Fruit fly (Drosophila melanogaster) whole organism, embryonic: Measurements from ENCODE around the gene CG13896.

Experiments used
- Bgb ChIP-seq: fragments of 200-800 bp; sonication (Bioruptor generic); IDR thresholded peaks from 2 replicates; pipeline ENCODE4 v1.3.6; 2022; ENCODE audit warnings: missing biosample characterization, missing genetic modification characterization; ENCODE audit not compliant: partially characterized antibody
- CG11247 ChIP-seq: fragments of 200-800 bp; sonication (Bioruptor generic); IDR thresholded peaks from 2 replicates; pipeline ENCODE4 v1.3.6; 2022; ENCODE audit warnings: missing biosample characterization, missing genetic modification characterization
- CG11695 ChIP-seq: fragments of 200-800 bp; sonication (Bioruptor generic); IDR thresholded peaks from 3 replicates; pipeline ENCODE4 v1.3.6; 2022; ENCODE audit warnings: missing biosample characterization, missing genetic modification characterization
- CG11723 ChIP-seq: fragments of 200-800 bp; sonication (Bioruptor generic); optimal IDR thresholded peaks from 2 replicates; lab custom pipeline; 2017; ENCODE audit warnings: missing biosample characterization, mild to moderate bottlenecking, missing genetic modification characterization
- CG12236 ChIP-seq: fragments of 200-800 bp; sonication (Bioruptor generic); optimal IDR thresholded peaks from 2 replicates; lab custom pipeline; 2016; ENCODE audit warnings: missing biosample characterization, missing genetic modification characterization
- CG12942 ChIP-seq: fragments of 200-800 bp; sonication (Bioruptor generic); optimal IDR thresholded peaks from 3 replicates; lab custom pipeline; 2016; ENCODE audit warnings: missing biosample characterization, missing genetic modification characterization
- CG17186 ChIP-seq: fragments of 200-800 bp; sonication (Bioruptor generic); optimal IDR thresholded peaks from 3 replicates; lab custom pipeline; 2017; ENCODE audit warnings: missing biosample characterization, missing genetic modification reagents, missing genetic modification characterization
- CG17568 ChIP-seq: fragments of 200-800 bp; sonication (Bioruptor generic); optimal IDR thresholded peaks from 2 replicates; lab custom pipeline; 2018; ENCODE audit warnings: missing biosample characterization, mild to moderate bottlenecking, missing genetic modification characterization, moderate library complexity
- CG18764 ChIP-seq: fragments of 200-800 bp; sonication (Bioruptor generic); optimal IDR thresholded peaks from 3 replicates; lab custom pipeline; 2016; ENCODE audit warnings: missing biosample characterization, missing genetic modification characterization
- CG3065 ChIP-seq: fragments of 200-800 bp; sonication (Bioruptor generic); optimal IDR thresholded peaks from 2 replicates; lab custom pipeline; 2016; ENCODE audit warnings: missing biosample characterization, missing genetic modification characterization
- CG32767 ChIP-seq: fragments of 200-800 bp; sonication (Bioruptor generic); IDR thresholded peaks from 2 replicates; pipeline ENCODE4 v1.3.6; 2022; ENCODE audit warnings: missing biosample characterization, missing genetic modification characterization
- CG7786 ChIP-seq: fragments of 200-800 bp; sonication (Bioruptor generic); optimal IDR thresholded peaks from 2 replicates; lab custom pipeline; 2016; ENCODE audit warnings: missing biosample characterization, missing genetic modification characterization
- CG8359 ChIP-seq: fragments of 200-800 bp; sonication (Bioruptor generic); optimal IDR thresholded peaks from 2 replicates; lab custom pipeline; 2017; ENCODE audit warnings: missing biosample characterization, mild to moderate bottlenecking, missing genetic modification characterization, borderline replicate concordance
- CG9932 ChIP-seq: fragments of 200-800 bp; sonication (Bioruptor generic); IDR thresholded peaks from 2 replicates; pipeline ENCODE4 v1.3.6; 2022; ENCODE audit warnings: missing biosample characterization, missing genetic modification characterization
- GATAe ChIP-seq: fragments of 200-800 bp; sonication (Bioruptor generic); conservative IDR thresholded peaks from 2 replicates; pipeline ENCODE4 v1.3.6; 2022; ENCODE audit warnings: missing biosample characterization, missing genetic modification characterization
- HLH4C ChIP-seq: fragments of 200-800 bp; sonication (Bioruptor generic); IDR thresholded peaks from 3 replicates; pipeline ENCODE4 v1.3.6; 2022; ENCODE audit warnings: missing biosample characterization, missing genetic modification characterization; ENCODE audit not compliant: partially characterized antibody
- HmgZ ChIP-seq: fragments of 200-800 bp; sonication (Bioruptor generic); optimal IDR thresholded peaks from 2 replicates; lab custom pipeline; 2018; ENCODE audit warnings: missing biosample characterization, mild to moderate bottlenecking, missing genetic modification characterization
- MTF-1 ChIP-seq: fragments of 200-800 bp; sonication (Bioruptor generic); optimal IDR thresholded peaks from 2 replicates; lab custom pipeline; 2018; ENCODE audit warnings: missing biosample characterization, mild to moderate bottlenecking, missing genetic modification characterization, borderline replicate concordance
- Mrtf ChIP-seq: fragments of 200-800 bp; sonication (Bioruptor generic); IDR thresholded peaks from 3 replicates; pipeline ENCODE4 v1.3.6; 2022; ENCODE audit warnings: missing biosample characterization, missing genetic modification characterization
- NC2α ChIP-seq: fragments of 200-800 bp; sonication (Bioruptor generic); optimal IDR thresholded peaks from 2 replicates; lab custom pipeline; 2016; ENCODE audit warnings: missing biosample characterization, missing genetic modification characterization
- PHDP ChIP-seq: fragments of 200-800 bp; sonication (Bioruptor generic); optimal IDR thresholded peaks from 3 replicates; lab custom pipeline; 2018; ENCODE audit warnings: missing biosample characterization, mild to moderate bottlenecking, missing genetic modification characterization, moderate library complexity
- Sin3A ChIP-seq: fragments of >200 bp; optimal IDR thresholded peaks from 2 replicates; lab custom pipeline; 2018
- Sox102F ChIP-seq: fragments of 200-800 bp; sonication (Bioruptor generic); optimal IDR thresholded peaks from 2 replicates; lab custom pipeline; 2018; ENCODE audit warnings: missing biosample characterization, mild to moderate bottlenecking, missing genetic modification characterization, moderate library complexity
- Sry-δ ChIP-seq: fragments of 200-800 bp; sonication (Bioruptor generic); optimal IDR thresholded peaks from 2 replicates; lab custom pipeline; 2016; ENCODE audit warnings: missing biosample characterization, missing genetic modification characterization
- Trl ChIP-seq, 3 experiments: fragments of >200 bp in 2 of 3; fragments of 200-800 bp in 1 of 3; sonication (Bioruptor generic) in 1 of 3; optimal IDR thresholded peaks; 2 replicates in 1 of 3; 3 replicates in 2 of 3; lab custom pipeline; 2016 to 2017; ENCODE audit warnings: missing biosample characterization in 1 of 3, missing genetic modification characterization in 1 of 3
- ato ChIP-seq: fragments of 200-800 bp; sonication (Bioruptor generic); IDR thresholded peaks from 2 replicates; pipeline ENCODE4 v1.3.6; 2022; ENCODE audit warnings: missing biosample characterization, missing genetic modification characterization; ENCODE audit not compliant: partially characterized antibody
- az2 ChIP-seq: fragments of 200-800 bp; sonication (Bioruptor generic); optimal IDR thresholded peaks from 3 replicates; lab custom pipeline; 2016; ENCODE audit warnings: missing biosample characterization, missing genetic modification characterization
- bbx ChIP-seq: fragments of 200-800 bp; sonication (Bioruptor generic); IDR thresholded peaks from 2 replicates; pipeline ENCODE4 v1.3.6; 2022; ENCODE audit warnings: missing biosample characterization, missing genetic modification characterization; ENCODE audit not compliant: partially characterized antibody
- bigmax ChIP-seq: fragments of 200-800 bp; sonication (Bioruptor generic); optimal IDR thresholded peaks from 2 replicates; lab custom pipeline; 2018; ENCODE audit warnings: missing biosample characterization, mild to moderate bottlenecking, missing genetic modification characterization
- bowl ChIP-seq: fragments of 200-800 bp; sonication (Bioruptor generic); IDR thresholded peaks from 2 replicates; pipeline ENCODE4 v1.3.6; 2022; ENCODE audit warnings: missing biosample characterization, missing genetic modification characterization
- bsh ChIP-seq, 2 experiments: fragments of 200-800 bp; sonication (Bioruptor generic); optimal IDR thresholded peaks; 2 replicates each; lab custom pipeline; 2017 to 2018; ENCODE audit warnings: mild to moderate bottlenecking in 2 of 2, missing biosample characterization in 2 of 2, missing genetic modification characterization in 2 of 2, moderate library complexity in 1 of 2
- chif ChIP-seq, 2 experiments: fragments of 200-800 bp; sonication (Bioruptor generic); optimal IDR thresholded peaks; 3 replicates each; lab custom pipeline; 2016; ENCODE audit warnings: missing biosample characterization in 2 of 2, missing genetic modification characterization in 2 of 2
- croc ChIP-seq: fragments of 200-800 bp; sonication (Bioruptor generic); conservative IDR thresholded peaks from 3 replicates; pipeline ENCODE4 v1.3.6; 2022; ENCODE audit warnings: missing biosample characterization, missing genetic modification characterization
- crol ChIP-seq: fragments of 200-800 bp; sonication (Bioruptor generic); IDR thresholded peaks from 2 replicates; pipeline ENCODE4 v1.3.6; 2022; ENCODE audit warnings: missing biosample characterization, missing genetic modification characterization
- dimm ChIP-seq: fragments of 200-800 bp; sonication (Bioruptor generic); IDR thresholded peaks from 2 replicates; pipeline ENCODE4 v1.3.6; 2022; ENCODE audit warnings: missing biosample characterization, missing genetic modification characterization
- exex ChIP-seq: fragments of 200-800 bp; sonication (Bioruptor generic); optimal IDR thresholded peaks from 4 replicates; lab custom pipeline; 2018; ENCODE audit warnings: missing biosample characterization, mild to moderate bottlenecking, missing genetic modification characterization, moderate library complexity
- fu2 ChIP-seq: fragments of 200-800 bp; sonication (Bioruptor generic); optimal IDR thresholded peaks from 2 replicates; lab custom pipeline; 2016; ENCODE audit warnings: missing biosample characterization, missing genetic modification characterization
- gcm2 ChIP-seq: fragments of 200-800 bp; sonication (Bioruptor generic); optimal IDR thresholded peaks from 2 replicates; lab custom pipeline; 2016; ENCODE audit warnings: missing biosample characterization, missing genetic modification characterization
- jing ChIP-seq: fragments of 200-800 bp; sonication (Bioruptor generic); optimal IDR thresholded peaks from 2 replicates; lab custom pipeline; 2018; ENCODE audit warnings: missing biosample characterization, mild to moderate bottlenecking, missing genetic modification characterization
- nmo ChIP-seq: fragments of 200-800 bp; sonication (Bioruptor generic); optimal IDR thresholded peaks from 2 replicates; lab custom pipeline; 2018; ENCODE audit warnings: missing biosample characterization, mild to moderate bottlenecking, missing genetic modification characterization, moderate library complexity
- oc ChIP-seq: fragments of 200-800 bp; sonication (Bioruptor generic); optimal IDR thresholded peaks from 2 replicates; lab custom pipeline; 2018; ENCODE audit warnings: missing biosample characterization, mild to moderate bottlenecking, missing genetic modification characterization, moderate library complexity
- sc ChIP-seq, 3 experiments: fragments of >200 bp in 2 of 3; fragments of 200-800 bp in 1 of 3; sonication (Bioruptor generic) in 1 of 3; optimal IDR thresholded peaks; 2 replicates in 2 of 3; 3 replicates in 1 of 3; lab custom pipeline; 2017; ENCODE audit warnings: mild to moderate bottlenecking in 1 of 3, missing biosample characterization in 1 of 3, missing genetic modification characterization in 1 of 3, missing genetic modification reagents in 1 of 3
- shn ChIP-seq: fragments of 200-800 bp; sonication (Bioruptor generic); optimal IDR thresholded peaks from 3 replicates; lab custom pipeline; 2016; ENCODE audit warnings: missing biosample characterization, missing genetic modification characterization
- sisA ChIP-seq: fragments of 200-800 bp; sonication (Bioruptor generic); IDR thresholded peaks from 2 replicates; pipeline ENCODE4 v1.3.6; 2022; ENCODE audit warnings: missing biosample characterization, missing genetic modification characterization
- stc ChIP-seq: fragments of 200-800 bp; sonication (Bioruptor generic); IDR thresholded peaks from 2 replicates; pipeline ENCODE4 v1.3.6; 2022; ENCODE audit warnings: missing biosample characterization, missing genetic modification characterization
- tgo ChIP-seq: fragments of 200-800 bp; sonication (Bioruptor generic); IDR thresholded peaks from 3 replicates; pipeline ENCODE4 v1.3.6; 2022; ENCODE audit warnings: missing biosample characterization, missing genetic modification characterization
- zf30C ChIP-seq: fragments of 200-800 bp; sonication (Bioruptor generic); optimal IDR thresholded peaks from 3 replicates; lab custom pipeline; 2018; ENCODE audit warnings: missing biosample characterization, mild to moderate bottlenecking, missing genetic modification characterization
- zfh2 ChIP-seq: fragments of 200-800 bp; sonication (Bioruptor generic); optimal IDR thresholded peaks from 2 replicates; lab custom pipeline; 2016; ENCODE audit warnings: missing biosample characterization, missing genetic modification characterization

The CG13896 gene

DNA sequence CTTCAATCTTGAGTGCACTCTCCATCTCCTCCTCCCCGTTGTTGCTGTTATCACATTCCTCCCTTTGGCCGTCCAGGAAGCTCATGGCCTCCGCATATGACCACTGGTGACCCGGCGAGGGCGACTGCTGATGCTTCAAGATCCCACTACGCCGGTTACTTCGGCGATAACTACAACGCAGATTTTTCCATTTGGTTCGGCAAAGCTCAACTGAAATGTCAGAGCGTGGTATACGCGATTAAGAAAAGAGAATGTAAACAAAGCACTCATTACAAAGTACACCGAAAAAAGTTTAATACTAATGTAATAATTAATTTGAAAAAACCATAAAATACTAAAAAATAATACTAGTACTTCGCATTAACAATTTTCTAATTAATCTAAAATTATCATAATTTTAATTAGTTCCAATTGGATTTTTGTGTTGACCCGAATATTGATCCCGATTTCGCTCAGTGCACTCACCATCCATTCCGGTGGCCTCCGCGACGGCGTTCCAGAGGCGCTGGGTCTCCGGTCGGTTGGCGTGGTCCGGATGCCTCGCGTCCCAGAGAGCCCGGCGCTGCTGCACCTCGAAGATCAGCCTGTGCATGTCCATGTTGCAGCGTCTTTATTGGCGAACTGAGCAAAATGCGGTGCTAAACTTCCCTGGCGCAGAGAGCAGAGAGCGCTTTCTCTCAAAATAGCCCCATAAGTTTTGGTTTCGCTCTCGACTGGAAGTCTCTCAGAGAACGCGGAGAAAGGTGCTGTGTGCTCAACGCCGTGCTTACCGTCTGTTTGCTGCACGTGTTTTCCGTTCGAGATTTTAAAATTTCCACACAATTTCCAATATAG lies 27.1 kb upstream of the CG13896 start (continued):
- TF ChIP-seq exex (tag; lab: Kevin White, UChicago) (peak; percentile 56), CG17186 (GFP tag; lab: Kevin White, UChicago) (peak; percentile 45), crol (GFP tag; lab: Robert Waterston, UW) (peak; percentile 31; the same call in 1 of the 2 replicates), zf30C (GFP tag; lab: Kevin White, UChicago) (peak; percentile 87), Bgb (GFP tag; lab: Robert Waterston, UW) (no peak), zfh2 (GFP tag; lab: Kevin White, UChicago) (peak; percentile 5), gcm2 (peak; percentile 64), chif (GFP tag; optimal IDR thresholded peaks at IDR 0.05; lab: Kevin White, UChicago) (peak; percentile 69 to 73), Trl (optimal IDR thresholded peaks at IDR 0.05; lab: Kevin White, UChicago) (peak; percentile 75 to 90), Trl (GFP tag; optimal IDR thresholded peaks at IDR 0.05; lab: Kevin White, UChicago) (no peak), CG12942 (GFP tag; lab: Kevin White, UChicago) (peak; percentile 88), GATAe (peak; percentile 36; the same call in 1 of the 2 replicates), tgo (peak; percentile 91), dimm (GFP tag; lab: Robert Waterston, UW) (peak; percentile 74), HmgZ (tag; lab: Kevin White, UChicago) (peak; percentile 83), Sox102F (peak; percentile 95), jing (GFP tag; lab: Kevin White, UChicago) (peak; percentile 80), MTF-1 (GFP tag; lab: Kevin White, UChicago) (peak; percentile 81), bigmax (GFP tag; lab: Kevin White, UChicago) (no peak), CG17568 (GFP tag; lab: Kevin White, UChicago) (peak; percentile 73), CG18764 (GFP tag; lab: Kevin White, UChicago) (peak; percentile 81), az2 (GFP tag; lab: Kevin White, UChicago) (peak; percentile 93), Sry-δ (GFP tag; lab: Kevin White, UChicago) (peak; percentile 21), CG9932 (GFP tag; lab: Robert Waterston, UW) (peak; percentile 75), CG11723 (GFP tag; lab: Kevin White, UChicago) (peak; percentile 89), shn (GFP tag; lab: Kevin White, UChicago) (peak; percentile 25), bsh (GFP tag; optimal IDR thresholded peaks at IDR 0.05; lab: Kevin White, UChicago) (peak; percentile 92 to 97), HLH4C (no peak), CG7786 (peak; percentile 46), bowl (GFP tag; lab: Robert Waterston, UW) (peak; percentile 75), fu2 (GFP tag; lab: Kevin White, UChicago) (no peak), CG8359 (GFP tag; lab: Kevin White, UChicago) (peak; percentile 90), sc (optimal IDR thresholded peaks at IDR 0.05; lab: Kevin White, UChicago) (no peak), sc (GFP tag; optimal IDR thresholded peaks at IDR 0.05; lab: Kevin White, UChicago) (peak; percentile 90), Sin3A (lab: Kevin White, UChicago) (no peak), nmo (peak; percentile 95), Mrtf (GFP tag; lab: Robert Waterston, UW) (peak; percentile 85), NC2α (no peak), CG11247 (GFP tag; lab: Robert Waterston, UW) (peak; percentile 85), ato (GFP tag; lab: Robert Waterston, UW) (no peak), oc (tag; lab: Kevin White, UChicago) (peak; percentile 91), stc (GFP tag; lab: Robert Waterston, UW) (peak; percentile 92), CG12236 (GFP tag; lab: Kevin White, UChicago) (peak; percentile 28), PHDP (tag; lab: Kevin White, UChicago) (peak; percentile 93), CG11695 (peak; percentile 91), CG32767 (GFP tag; lab: Robert Waterston, UW) (peak; percentile 88), CG3065 (GFP tag; lab: Kevin White, UChicago) (peak; percentile 85), sisA (GFP tag; lab: Robert Waterston, UW) (peak; percentile 90), bbx (no peak; the same call in 1 of the 2 replicates), croc (GFP tag; lab: Robert Waterston, UW) (peak; percentile 90)
